Worm (Caenorhabditis elegans): ENCODE results near the gene K09F5.1.

- TF ChIP-seq chd-7 (tag; optimal IDR thresholded peaks at IDR 0.05) (no peak), ztf-22 (GFP tag; optimal IDR thresholded peaks at IDR 0.05) (no peak), ztf-6 (GFP tag; IDR thresholded peaks at IDR 0.05) (no peak), Y56A3A.18 (GFP tag; IDR thresholded peaks at IDR 0.05) (no peak), ceh-100 (GFP tag; IDR thresholded peaks at IDR 0.05) (no peak), nhr-27 (tag; optimal IDR thresholded peaks at IDR 0.05) (no peak), tbx-9 (tag; optimal IDR thresholded peaks at IDR 0.05; ENCODE audit: borderline replicate concordance) (no peak), pha-4 (tag; optimal IDR thresholded peaks at IDR 0.05) (no peak), die-1 (tag; optimal IDR thresholded peaks at IDR 0.05) (no peak)
These were observed 42.4 kb downstream of the K09F5.1 start for ce11 chrX:7781827-7782226.

All from whole organism, young adult.